Fruit fly (Drosophila melanogaster): ENCODE measurements around the gene CG13288.

CG13288 gene

dm6 chr3L:5932363-5932914, 25.3 kb downstream of the CG13288 start, which contains the start of gene Rcc1 (continued):
- TF ChIP-seq ara (GFP tag; IDR thresholded peaks at IDR 0.05) (no peak), hbn (GFP tag; IDR thresholded peaks at IDR 0.05; ENCODE audit: partially characterized antibody) (peak; percentile 41; the same call in 1 of the 2 replicates), CG12769 (tag; optimal IDR thresholded peaks at IDR 0.05) (no peak), onecut (GFP tag; IDR thresholded peaks at IDR 0.05) (no peak), ro (GFP tag; IDR thresholded peaks at IDR 0.05) (no peak), stwl (tag; optimal IDR thresholded peaks at IDR 0.05) (peak; percentile 52), Dfd (GFP tag; optimal IDR thresholded peaks at IDR 0.05) (no peak), Six4 (GFP tag; optimal IDR thresholded peaks at IDR 0.05) (no peak), CG6254 (GFP tag; optimal IDR thresholded peaks at IDR 0.05) (no peak), CG6813 (GFP tag; optimal IDR thresholded peaks at IDR 0.05) (no peak), CG10147 (GFP tag; optimal IDR thresholded peaks at IDR 0.05) (peak; percentile 18), CG8290 (GFP tag; optimal IDR thresholded peaks at IDR 0.05) (no peak), CG8290 (tag; optimal IDR thresholded peaks at IDR 0.05) (no peak), gcm (GFP tag; optimal IDR thresholded peaks at IDR 0.05) (no peak), Adf1 (GFP tag; IDR thresholded peaks at IDR 0.05) (peak; percentile 40; the same call in 1 of the 2 replicates), CG12236 (GFP tag; optimal IDR thresholded peaks at IDR 0.05) (no peak), CG15696 (tag; optimal IDR thresholded peaks at IDR 0.05) (peak; percentile 23), CG1647 (GFP tag; optimal IDR thresholded peaks at IDR 0.05) (peak; percentile 30), stc (GFP tag; IDR thresholded peaks at IDR 0.05) (no peak), Scr (GFP tag; IDR thresholded peaks at IDR 0.05; ENCODE audit: partially characterized antibody) (peak; percentile 70), Hr51 (GFP tag; optimal IDR thresholded peaks at IDR 0.05) (no peak), CG18599 (GFP tag; optimal IDR thresholded peaks at IDR 0.05) (no peak), E2f2 (GFP tag; IDR thresholded peaks at IDR 0.05) (peak; percentile 94), jigr1 (GFP tag; IDR thresholded peaks at IDR 0.05) (no peak), CG6654 (GFP tag; optimal IDR thresholded peaks at IDR 0.05) (no peak), insv (GFP tag; optimal IDR thresholded peaks at IDR 0.05) (peak in 1 of 2 experiments; percentile 63), CG4617 (GFP tag; optimal IDR thresholded peaks at IDR 0.05; ENCODE audit: borderline replicate concordance) (peak; percentile 29), cad (GFP tag; optimal IDR thresholded peaks at IDR 0.05) (no peak), CG33557 (GFP tag; optimal IDR thresholded peaks at IDR 0.05) (no peak), CG15514 (GFP tag; optimal IDR thresholded peaks at IDR 0.05) (peak; percentile 90), CG1603 (tag; optimal IDR thresholded peaks at IDR 0.05) (peak; percentile 80), Bdp1 (GFP tag; optimal IDR thresholded peaks at IDR 0.05) (peak; percentile 10), CG2678 (tag; optimal IDR thresholded peaks at IDR 0.05) (no peak), gce (GFP tag; IDR thresholded peaks at IDR 0.05) (no peak), cato (GFP tag; optimal IDR thresholded peaks at IDR 0.05; ENCODE audit: borderline replicate concordance) (no peak), NC2β (GFP tag; optimal IDR thresholded peaks at IDR 0.05) (peak; percentile 21), CG31365 (tag; optimal IDR thresholded peaks at IDR 0.05) (no peak), Hmr (GFP tag; optimal IDR thresholded peaks at IDR 0.05) (no peak), Trl (optimal IDR thresholded peaks at IDR 0.05) (no peak), Trl (GFP tag; optimal IDR thresholded peaks at IDR 0.05) (peak; percentile 16), pita (GFP tag; optimal IDR thresholded peaks at IDR 0.05) (peak; percentile 74), ssp (GFP tag; IDR thresholded peaks at IDR 0.05) (peak; percentile 63), CG10267 (tag; optimal IDR thresholded peaks at IDR 0.05) (peak; percentile 69), CG6854 (GFP tag; optimal IDR thresholded peaks at IDR 0.05) (no peak), CG7372 (GFP tag; IDR thresholded peaks at IDR 0.05) (no peak), gcm2 (GFP tag; optimal IDR thresholded peaks at IDR 0.05) (no peak), CG4404 (GFP tag; IDR thresholded peaks at IDR 0.05) (no peak), bbx (GFP tag; IDR thresholded peaks at IDR 0.05; ENCODE audit: partially characterized antibody) (peak; percentile 49; the same call in 1 of the 2 replicates), ken (GFP tag; IDR thresholded peaks at IDR 0.05) (no peak), CG4820 (GFP tag; optimal IDR thresholded peaks at IDR 0.05) (no peak), twi (tag; optimal IDR thresholded peaks at IDR 0.05) (peak; percentile 20)
